Worm (Caenorhabditis elegans) whole organism, late embryonic: ENCODE results near the gene nhr-216.

Experiments
- C38D4.7 ChIP-seq: fragments of 200-800 bp; sonication (Bioruptor generic); optimal IDR thresholded peaks from 2 replicates; lab custom pipeline; 2018; ENCODE audit warnings: mild to moderate bottlenecking, missing genetic modification characterization, moderate library complexity, missing compliant biosample characterization
- K02D7.2 ChIP-seq: sonication (generic microtip); optimal IDR thresholded peaks from 2 replicates; lab custom pipeline; 2017; ENCODE audit warnings: mild to moderate bottlenecking, missing genetic modification characterization, missing compliant biosample characterization
- T23F11.4 ChIP-seq: fragments of 200-800 bp; sonication (Bioruptor generic); optimal IDR thresholded peaks from 2 replicates; lab custom pipeline; 2018; ENCODE audit warnings: mild to moderate bottlenecking, missing genetic modification characterization, missing compliant biosample characterization
- ahr-1 ChIP-seq: sonication (generic microtip); optimal IDR thresholded peaks from 2 replicates; lab custom pipeline; 2016; ENCODE audit warnings: missing genetic modification characterization, missing compliant biosample characterization
- ceh-14 ChIP-seq: sonication (generic microtip); optimal IDR thresholded peaks from 2 replicates; lab custom pipeline; 2016; ENCODE audit warnings: missing genotype, missing genetic modification characterization, missing compliant biosample characterization
- ceh-19 ChIP-seq: fragments of 200-800 bp; sonication (Bioruptor generic); optimal IDR thresholded peaks from 2 replicates; lab custom pipeline; 2018; ENCODE audit warnings: mild to moderate bottlenecking, missing genetic modification characterization, missing compliant biosample characterization
- ceh-24 ChIP-seq: sonication (generic microtip); optimal IDR thresholded peaks from 2 replicates; lab custom pipeline; 2016; ENCODE audit warnings: mild to moderate bottlenecking, missing genetic modification characterization, missing compliant biosample characterization
- ceh-30 ChIP-seq: fragments of 150-350 bp; optimal IDR thresholded peaks from 2 replicates; lab custom pipeline; 2014; ENCODE audit warnings: missing biosample characterization, missing genetic modification characterization
- ceh-31 ChIP-seq: sonication (generic microtip); optimal IDR thresholded peaks from 2 replicates; lab custom pipeline; 2016; ENCODE audit warnings: missing genetic modification characterization, missing compliant biosample characterization
- ceh-34 ChIP-seq: sonication (generic microtip); optimal IDR thresholded peaks from 2 replicates; lab custom pipeline; 2016; ENCODE audit warnings: mild to moderate bottlenecking, missing genetic modification characterization, missing compliant biosample characterization
- ceh-45 ChIP-seq: fragments of 200-800 bp; sonication (Bioruptor generic); IDR thresholded peaks from 2 replicates; pipeline ENCODE4 v1.3.6; 2022; ENCODE audit warnings: missing genetic modification reagents, missing genetic modification characterization, missing compliant biosample characterization
- ceh-48 ChIP-seq: sonication (generic microtip); optimal IDR thresholded peaks from 2 replicates; lab custom pipeline; 2016; ENCODE audit warnings: missing genetic modification characterization, inconsistent platforms, missing compliant biosample characterization
- dve-1 ChIP-seq: sonication (generic microtip); optimal IDR thresholded peaks from 2 replicates; lab custom pipeline; 2017; ENCODE audit warnings: antibody characterized with exemption, mild to moderate bottlenecking, missing genetic modification characterization, missing compliant biosample characterization
- elt-4 ChIP-seq: sonication (generic microtip); optimal IDR thresholded peaks from 2 replicates; lab custom pipeline; 2016; ENCODE audit warnings: missing genetic modification characterization, missing compliant biosample characterization
- eyg-1 ChIP-seq: sonication (generic microtip); optimal IDR thresholded peaks from 2 replicates; lab custom pipeline; 2016; ENCODE audit warnings: missing genotype, missing genetic modification characterization, missing compliant biosample characterization
- fkh-10 ChIP-seq: fragments of 150-350 bp; optimal IDR thresholded peaks from 2 replicates; lab custom pipeline; 2014; ENCODE audit warnings: missing biosample characterization, missing genetic modification reagents, missing genetic modification characterization
- fkh-6 ChIP-seq: sonication (generic microtip); optimal IDR thresholded peaks from 2 replicates; lab custom pipeline; 2016; ENCODE audit warnings: missing genetic modification characterization, missing compliant biosample characterization
- hlh-13 ChIP-seq: fragments of 200-800 bp; sonication (Bioruptor generic); optimal IDR thresholded peaks from 2 replicates; lab custom pipeline; 2018; ENCODE audit warnings: mild to moderate bottlenecking, missing genetic modification characterization, missing compliant biosample characterization
- hlh-15 ChIP-seq: sonication (generic microtip); optimal IDR thresholded peaks from 2 replicates; lab custom pipeline; 2016; ENCODE audit warnings: missing genetic modification characterization, missing compliant biosample characterization
- hlh-30 ChIP-seq: sonication (generic microtip); optimal IDR thresholded peaks from 2 replicates; lab custom pipeline; 2017; ENCODE audit warnings: antibody characterized with exemption, missing genetic modification characterization, missing compliant biosample characterization; ENCODE audit not compliant: insufficient read depth
- hlh-6 ChIP-seq: sonication (generic microtip); optimal IDR thresholded peaks from 2 replicates; lab custom pipeline; 2016; ENCODE audit warnings: missing genotype, missing genetic modification characterization, missing compliant biosample characterization
- hlh-8 ChIP-seq: sonication (generic microtip); optimal IDR thresholded peaks from 2 replicates; lab custom pipeline; 2016; ENCODE audit warnings: missing genotype, missing genetic modification characterization, missing compliant biosample characterization
- lim-6 ChIP-seq: sonication (generic microtip); optimal IDR thresholded peaks from 2 replicates; lab custom pipeline; 2016; ENCODE audit warnings: missing genetic modification characterization, missing compliant biosample characterization
- lin-11 ChIP-seq: fragments of 200-800 bp; sonication (Bioruptor generic); optimal IDR thresholded peaks from 2 replicates; lab custom pipeline; 2018; ENCODE audit warnings: mild to moderate bottlenecking, missing genetic modification characterization, missing compliant biosample characterization
- mec-3 ChIP-seq: sonication (generic microtip); optimal IDR thresholded peaks from 2 replicates; lab custom pipeline; 2016; ENCODE audit warnings: borderline replicate concordance, missing genetic modification characterization, missing compliant biosample characterization
- nfya-1 ChIP-seq: sonication (generic microtip); optimal IDR thresholded peaks from 2 replicates; lab custom pipeline; 2017; ENCODE audit warnings: missing genetic modification characterization, mild to moderate bottlenecking, missing compliant biosample characterization, antibody characterized with exemption, moderate library complexity
- nhr-232 ChIP-seq: sonication (generic microtip); optimal IDR thresholded peaks from 2 replicates; lab custom pipeline; 2016; ENCODE audit warnings: missing genetic modification characterization, missing compliant biosample characterization
- pat-9 ChIP-seq: fragments of 200-800 bp; sonication (Bioruptor generic); optimal IDR thresholded peaks from 2 replicates; lab custom pipeline; 2018; ENCODE audit warnings: mild to moderate bottlenecking, missing genetic modification characterization, moderate library complexity, missing compliant biosample characterization
- pax-1 ChIP-seq: fragments of 150-350 bp; optimal IDR thresholded peaks from 2 replicates; lab custom pipeline; 2014; ENCODE audit warnings: missing biosample characterization, missing genetic modification characterization
- pha-2 ChIP-seq: sonication (generic microtip); optimal IDR thresholded peaks from 2 replicates; lab custom pipeline; 2017; ENCODE audit warnings: mild to moderate bottlenecking, missing genetic modification characterization, missing compliant biosample characterization
- pqm-1 ChIP-seq: sonication (generic microtip); optimal IDR thresholded peaks from 2 replicates; lab custom pipeline; 2016; ENCODE audit warnings: missing genetic modification characterization, missing compliant biosample characterization
- rnt-1 ChIP-seq: sonication (generic microtip); optimal IDR thresholded peaks from 2 replicates; lab custom pipeline; 2016; ENCODE audit warnings: missing genetic modification characterization, missing compliant biosample characterization
- sdc-2 ChIP-seq: sonication (generic microtip); optimal IDR thresholded peaks from 2 replicates; lab custom pipeline; 2016; ENCODE audit warnings: missing genotype, missing genetic modification characterization, missing compliant biosample characterization
- sox-2 ChIP-seq: fragments of 200-800 bp; sonication (Bioruptor generic); IDR thresholded peaks from 2 replicates; pipeline ENCODE4 v1.3.6; 2022; ENCODE audit warnings: missing genetic modification reagents, missing genetic modification characterization, missing compliant biosample characterization
- tbx-2 ChIP-seq: sonication (generic microtip); optimal IDR thresholded peaks from 2 replicates; lab custom pipeline; 2016; ENCODE audit warnings: missing genetic modification characterization, missing compliant biosample characterization
- unc-42 ChIP-seq: sonication (generic microtip); optimal IDR thresholded peaks from 2 replicates; lab custom pipeline; 2016; ENCODE audit warnings: missing genotype, missing genetic modification characterization, missing compliant biosample characterization
- zip-5 ChIP-seq: sonication (generic microtip); optimal IDR thresholded peaks from 2 replicates; lab custom pipeline; 2016; ENCODE audit warnings: missing genetic modification characterization, missing compliant biosample characterization
- ztf-16 ChIP-seq: sonication (generic microtip); optimal IDR thresholded peaks from 2 replicates; lab custom pipeline; 2017; ENCODE audit warnings: missing genetic modification characterization, missing compliant biosample characterization

Gene nhr-216

DNA sequence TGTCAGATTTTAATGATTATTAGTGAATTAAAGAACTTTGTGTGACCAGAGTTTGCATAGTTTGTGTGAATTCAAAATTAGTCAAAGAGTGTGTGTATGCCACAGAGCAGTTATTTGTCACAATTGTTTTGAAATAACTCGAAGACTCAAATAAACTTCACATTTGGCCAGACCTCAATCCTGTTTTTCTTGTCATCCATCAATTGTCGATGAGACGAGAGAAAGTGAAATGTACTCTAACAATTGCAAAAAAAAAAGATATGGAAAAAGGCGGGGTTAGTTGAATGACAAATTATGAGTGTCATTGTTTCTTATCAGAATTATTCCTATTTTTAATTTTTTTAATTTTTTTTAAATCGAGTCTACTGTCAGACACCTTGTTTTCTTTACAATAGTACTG lies 6.2 kb upstream of the nhr-216 start, which contains the start of gene T09D3.8:
T09D3.8 (plus strand) TSS at position 301 of the 400 bp plus-strand sequence.
- TF ChIP-seq ceh-31 (tag; lab: Kevin White, UChicago) (no peak), unc-42 (tag; lab: Kevin White, UChicago) (no peak), elt-4 (tag; lab: Kevin White, UChicago) (no peak), ceh-19 (GFP tag; lab: Kevin White, UChicago) (no peak), sox-2 (GFP tag; lab: Robert Waterston, UW) (no peak), fkh-6 (tag; lab: Kevin White, UChicago) (no peak), mec-3 (tag; lab: Kevin White, UChicago) (no peak), sdc-2 (tag; lab: Kevin White, UChicago) (no peak), nhr-232 (tag; lab: Kevin White, UChicago) (no peak), rnt-1 (no peak), ahr-1 (tag; lab: Kevin White, UChicago) (no peak), hlh-30 (no peak), ceh-34 (tag; lab: Kevin White, UChicago) (no peak), ztf-16 (tag; lab: Kevin White, UChicago) (no peak), pax-1 (tag; lab: Kevin White, UChicago) (no peak), ceh-30 (tag; lab: Kevin White, UChicago) (no peak), hlh-6 (tag; lab: Kevin White, UChicago) (no peak)
- TF ChIP-seq, all 69 proteins: peak for 0

DNA sequence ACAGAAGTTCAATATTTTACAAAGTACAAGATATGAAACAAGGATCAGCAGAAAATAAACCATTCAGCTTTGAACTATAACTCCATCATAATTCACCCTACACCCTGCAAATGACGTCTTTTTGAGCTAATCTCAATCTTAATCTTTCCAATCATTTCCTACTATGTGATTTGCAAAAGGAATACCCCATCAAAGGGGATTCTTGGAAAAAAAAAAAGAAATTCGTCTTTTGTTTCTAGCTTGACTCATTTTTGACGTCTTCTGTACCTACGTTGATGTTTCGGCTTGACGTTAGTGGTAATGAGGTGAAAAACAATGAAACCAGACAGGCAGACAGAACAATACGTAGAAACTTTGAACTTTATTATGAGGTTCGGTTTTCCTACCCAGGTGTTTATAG lies 3.5 kb upstream of the nhr-216 start:
- TF ChIP-seq T23F11.4 (GFP tag; lab: Kevin White, UChicago) (no peak), lim-6 (tag; lab: Kevin White, UChicago) (no peak), K02D7.2 (tag; lab: Kevin White, UChicago) (no peak), ceh-48 (tag; lab: Kevin White, UChicago) (no peak), ceh-14 (tag; lab: Kevin White, UChicago) (no peak), hlh-8 (no peak), pha-2 (tag; lab: Kevin White, UChicago) (no peak), eyg-1 (no peak)
- TF ChIP-seq, all 69 proteins: peak for 0

DNA sequence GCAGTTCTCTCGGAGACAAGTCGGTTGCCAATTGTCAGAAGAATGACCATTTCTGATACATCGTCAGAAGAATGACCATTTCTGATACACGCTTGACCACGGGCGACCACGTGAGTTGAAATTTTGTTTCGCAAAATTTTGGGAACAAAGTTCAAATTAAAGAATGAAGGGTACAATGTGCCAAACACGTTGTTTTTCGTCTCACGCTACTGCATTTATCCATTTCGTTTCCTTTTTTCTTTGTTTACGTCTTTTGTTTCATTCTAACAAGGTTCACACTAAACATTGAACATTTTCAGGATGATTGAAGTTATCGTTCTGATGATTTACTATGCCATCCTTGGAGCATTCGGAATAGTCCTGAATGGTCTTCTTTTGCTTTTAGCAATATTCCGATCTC lies 7.2 kb downstream of the nhr-216 start, which contains the start of gene srd-9:
srd-9 (plus strand) TSS at position 301 of the 400 bp plus-strand sequence.
- TF ChIP-seq eyg-1 (no peak), fkh-10 (GFP tag; lab: Kevin White, UChicago) (no peak), lin-11 (no peak), pat-9 (no peak), zip-5 (tag; lab: Kevin White, UChicago) (no peak), hlh-13 (GFP tag; lab: Kevin White, UChicago) (no peak), ztf-16 (tag; lab: Kevin White, UChicago) (no peak), hlh-15 (tag; lab: Kevin White, UChicago) (no peak), rnt-1 (no peak), nfya-1 (tag; lab: Kevin White, UChicago) (no peak), ceh-45 (GFP tag; lab: Robert Waterston, UW) (no peak), tbx-2 (tag; lab: Kevin White, UChicago) (no peak)

DNA sequence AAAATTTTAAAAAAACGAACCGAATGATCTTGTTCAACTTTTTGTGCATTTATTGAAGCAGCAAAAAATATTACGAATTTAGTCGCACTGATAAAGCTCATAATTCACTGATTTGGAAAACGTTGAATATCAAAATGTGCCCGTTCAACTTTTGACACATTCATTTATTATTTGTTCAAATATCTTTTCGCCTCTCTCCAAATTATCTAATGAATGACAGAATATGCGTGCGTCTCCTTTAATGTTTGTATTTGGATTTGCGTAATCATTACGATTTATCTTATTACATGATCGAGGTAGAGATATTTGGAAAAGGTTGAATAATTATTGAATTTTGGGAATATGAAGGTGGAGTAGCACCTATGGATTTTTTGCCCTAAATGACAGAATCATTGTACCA lies 9.2 kb downstream of the nhr-216 start, which contains the start of gene T09D3.3:
T09D3.3 (minus strand) TSS at position 101 of the 400 bp plus-strand sequence.
- TF ChIP-seq C38D4.7 (GFP tag; lab: Kevin White, UChicago) (no peak), pax-1 (tag; lab: Kevin White, UChicago) (no peak), ceh-24 (tag; lab: Kevin White, UChicago) (no peak), ceh-48 (tag; lab: Kevin White, UChicago) (no peak), hlh-8 (no peak), eyg-1 (no peak), sox-2 (GFP tag; lab: Robert Waterston, UW) (no peak), elt-4 (tag; lab: Kevin White, UChicago) (no peak), ceh-30 (tag; lab: Kevin White, UChicago) (no peak), ceh-31 (tag; lab: Kevin White, UChicago) (no peak), pqm-1 (tag; lab: Kevin White, UChicago) (no peak), zip-5 (tag; lab: Kevin White, UChicago) (no peak), dve-1 (tag; lab: Kevin White, UChicago) (no peak)
